Worm (Caenorhabditis elegans): Measurements from ENCODE around the gene T19C3.5.

Gene T19C3.5

ce11 chrIII:623754-624153, 4.0 kb downstream of the T19C3.5 start:
- TF ChIP-seq egl-18 (GFP tag; IDR thresholded peaks at IDR 0.05) (no peak), aptf-3 (GFP tag; IDR thresholded peaks at IDR 0.05) (no peak), ceh-79 (tag; optimal IDR thresholded peaks at IDR 0.05) (no peak), pha-4 (tag; optimal IDR thresholded peaks at IDR 0.05) (peak; percentile 90), mes-4 (tag; optimal IDR thresholded peaks at IDR 0.05) (no peak), gei-17 (GFP tag; optimal IDR thresholded peaks at IDR 0.05) (peak; percentile 42), repo-1 (tag; optimal IDR thresholded peaks at IDR 0.05) (peak; percentile 25), nhr-80 (tag; optimal IDR thresholded peaks at IDR 0.05) (peak; percentile 99), lir-1 (GFP tag; conservative IDR thresholded peaks at IDR 0.05) (peak; percentile 37; the same call in 1 of the 2 replicates), ztf-6 (GFP tag; IDR thresholded peaks at IDR 0.05) (0 out of 2 replicates have a peak, but pooled peaks have one; percentile 60), Y53G8AR.9 (GFP tag; conservative IDR thresholded peaks at IDR 0.05) (peak; percentile 53; the same call in 1 of the 2 replicates), hsf-1 (GFP tag; IDR thresholded peaks at IDR 0.05) (no peak), B0336.3 (GFP tag; IDR thresholded peaks at IDR 0.05) (peak; percentile 80), ztf-18 (tag; optimal IDR thresholded peaks at IDR 0.05) (peak; percentile 74), madf-3 (GFP tag; IDR thresholded peaks at IDR 0.05) (no peak), nfya-2 (GFP tag; IDR thresholded peaks at IDR 0.05) (no peak), F52B5.7 (tag; optimal IDR thresholded peaks at IDR 0.05) (no peak), D2030.7 (GFP tag; IDR thresholded peaks at IDR 0.05) (no peak), Y67H2A.10 (GFP tag; conservative IDR thresholded peaks at IDR 0.05) (no peak), ceh-27 (GFP tag; optimal IDR thresholded peaks at IDR 0.05) (peak; percentile 92), aptf-2 (GFP tag; conservative IDR thresholded peaks at IDR 0.05) (no peak), B0035.1 (tag; optimal IDR thresholded peaks at IDR 0.05) (no peak), athp-1 (tag; optimal IDR thresholded peaks at IDR 0.05) (peak; percentile 44), zfh-2 (GFP tag; conservative IDR thresholded peaks at IDR 0.05) (peak; percentile 97), nfyb-1 (GFP tag; IDR thresholded peaks at IDR 0.05) (peak; percentile 74), rcor-1 (GFP tag; IDR thresholded peaks at IDR 0.05) (peak; percentile 78), dox-1 (GFP tag; IDR thresholded peaks at IDR 0.05) (peak; percentile 86), lin-26 (GFP tag; IDR thresholded peaks at IDR 0.05) (peak; percentile 59; the same call in 1 of the 2 replicates), pbrm-1 (GFP tag; IDR thresholded peaks at IDR 0.05) (peak; percentile 67), hmg-20 (GFP tag; IDR thresholded peaks at IDR 0.05) (peak; percentile 52; the same call in 1 of the 2 replicates), sptf-2 (GFP tag; optimal IDR thresholded peaks at IDR 0.05) (no peak), attf-5 (GFP tag; optimal IDR thresholded peaks at IDR 0.05) (peak; percentile 97), lin-54 (GFP tag; optimal IDR thresholded peaks at IDR 0.05) (peak; percentile 53), fkh-3 (tag; optimal IDR thresholded peaks at IDR 0.05) (no peak), mxl-1 (tag; optimal IDR thresholded peaks at IDR 0.05) (no peak), hmg-1.2 (GFP tag; IDR thresholded peaks at IDR 0.05) (peak; percentile 83), mcd-1 (GFP tag; IDR thresholded peaks at IDR 0.05) (peak; percentile 70), K11D2.4 (GFP tag; IDR thresholded peaks at IDR 0.05) (peak; percentile 77; the same call in 1 of the 2 replicates), unc-130 (GFP tag; optimal IDR thresholded peaks at IDR 0.05) (no peak), ets-4 (GFP tag; optimal IDR thresholded peaks at IDR 0.05) (peak; percentile 64), ceh-58 (GFP tag; IDR thresholded peaks at IDR 0.05) (no peak), F23B12.7 (tag; optimal IDR thresholded peaks at IDR 0.05; ENCODE audit: insufficient read depth) (peak; percentile 9), ceh-91 (GFP tag; IDR thresholded peaks at IDR 0.05) (no peak), die-1 (tag; optimal IDR thresholded peaks at IDR 0.05) (no peak), unc-62 (GFP tag; optimal IDR thresholded peaks at IDR 0.05) (peak; percentile 57), tlf-1 (GFP tag; optimal IDR thresholded peaks at IDR 0.05) (peak; percentile 67), F22D6.2 (tag; optimal IDR thresholded peaks at IDR 0.05) (peak; percentile 20), ztf-28 (GFP tag; IDR thresholded peaks at IDR 0.05) (no peak), xnd-1 (tag; optimal IDR thresholded peaks at IDR 0.05) (no peak), rec-8 (tag; optimal IDR thresholded peaks at IDR 0.05) (no peak)

Data from whole organism, young adult.